Worm (Caenorhabditis elegans) whole organism, L4 larva: Measurements from ENCODE around the gene tsp-5.
A peak's percentile ranks its signal among the peaks of the same experiment; 100 is the strongest.
"Not testable (repeated sequence)": the region's sequence is repeated elsewhere in the genome, so short reads cannot be mapped to it uniquely, and the experiment has no call there.

Experiments
- F26F4.8 ChIP-seq: fragments of 200-800 bp; sonication (Bioruptor generic); conservative IDR thresholded peaks from 2 replicates; pipeline ENCODE4 v1.3.6; 2022; ENCODE audit warnings: missing genetic modification characterization, missing compliant biosample characterization
- T26A8.4 ChIP-seq: fragments of 200-800 bp; sonication (Bioruptor generic); IDR thresholded peaks from 2 replicates; pipeline ENCODE4 v1.3.6; 2022; ENCODE audit warnings: missing genetic modification characterization, missing compliant biosample characterization
- ZK546.5 ChIP-seq, 2 experiments: sonication (generic microtip); optimal IDR thresholded peaks; 2 replicates each; lab custom pipeline; 2017; ENCODE audit warnings: missing biosample characterization in 2 of 2, missing genetic modification characterization in 2 of 2
- aha-1 ChIP-seq: fragments of 150-350 bp; peaks from one replicate; lab custom pipeline; 2014; ENCODE audit warnings: missing biosample characterization, missing genetic modification characterization
- arid-1 ChIP-seq: fragments of 200-800 bp; sonication (Bioruptor generic); conservative IDR thresholded peaks from 2 replicates; pipeline ENCODE4 v1.3.6; 2022; ENCODE audit warnings: missing genetic modification reagents, missing genetic modification characterization, missing compliant biosample characterization
- ceh-28 ChIP-seq: fragments of 150-350 bp; optimal IDR thresholded peaks from 2 replicates; lab custom pipeline; 2014; ENCODE audit warnings: missing biosample characterization, missing genetic modification reagents, missing genetic modification characterization
- ceh-44 ChIP-seq: fragments of 200-800 bp; sonication (Bioruptor generic); IDR thresholded peaks from 2 replicates; pipeline ENCODE4 v1.3.6; 2022; ENCODE audit warnings: missing genetic modification reagents, missing genetic modification characterization, missing compliant biosample characterization
- cey-2 ChIP-seq: sonication (generic microtip); optimal IDR thresholded peaks from 3 replicates; lab custom pipeline; 2017; ENCODE audit warnings: missing genetic modification characterization, mild to moderate bottlenecking, missing compliant biosample characterization, antibody characterized with exemption, borderline replicate concordance; ENCODE audit not compliant: insufficient read depth
- daf-12 ChIP-seq: fragments of 150-350 bp; optimal IDR thresholded peaks from 2 replicates; lab custom pipeline; 2014; ENCODE audit warnings: missing biosample characterization, missing genetic modification reagents, missing genetic modification characterization
- dpl-1 ChIP-seq: fragments of 150-350 bp; optimal IDR thresholded peaks from 2 replicates; lab custom pipeline; 2014; ENCODE audit warnings: missing biosample characterization, missing genetic modification reagents, missing genetic modification characterization
- duxl-1 ChIP-seq: sonication (generic microtip); optimal IDR thresholded peaks from 2 replicates; lab custom pipeline; 2016; ENCODE audit warnings: mild to moderate bottlenecking, missing genetic modification characterization, moderate library complexity, missing compliant biosample characterization; ENCODE audit not compliant: poor library complexity
- dve-1 ChIP-seq: sonication (generic microtip); optimal IDR thresholded peaks from 2 replicates; lab custom pipeline; 2017; ENCODE audit warnings: antibody characterized with exemption, mild to moderate bottlenecking, missing genetic modification characterization, missing compliant biosample characterization; ENCODE audit not compliant: insufficient read depth
- fkh-10 ChIP-seq: fragments of 150-350 bp; optimal IDR thresholded peaks from 2 replicates; lab custom pipeline; 2014; ENCODE audit warnings: missing biosample characterization, missing genetic modification reagents, missing genetic modification characterization
- lsy-2 ChIP-seq, 2 experiments: fragments of 150-350 bp in 1 of 2; sonication (generic microtip) in 1 of 2; optimal IDR thresholded peaks; 2 replicates each; lab custom pipeline; 2014 to 2017; ENCODE audit warnings: missing biosample characterization in 2 of 2, missing genetic modification characterization in 2 of 2
- madf-5 ChIP-seq, 2 experiments: fragments of 200-800 bp; sonication (Bioruptor generic); IDR thresholded peaks; 2 replicates each; pipeline ENCODE4 v1.3.6; 2022; ENCODE audit warnings: missing compliant biosample characterization in 2 of 2, missing genetic modification characterization in 2 of 2
- mxl-3 ChIP-seq: fragments of 200-800 bp; sonication (Bioruptor generic); optimal IDR thresholded peaks from 2 replicates; lab custom pipeline; 2018; ENCODE audit warnings: mild to moderate bottlenecking, missing genetic modification characterization, missing compliant biosample characterization
- nhr-10 ChIP-seq: fragments of 150-350 bp; optimal IDR thresholded peaks from 2 replicates; lab custom pipeline; 2014; ENCODE audit warnings: missing biosample characterization, missing genetic modification characterization
- nhr-102 ChIP-seq: sonication (generic microtip); optimal IDR thresholded peaks from 2 replicates; lab custom pipeline; 2016; ENCODE audit warnings: mild to moderate bottlenecking, missing genetic modification characterization, moderate library complexity, missing compliant biosample characterization
- nhr-11 ChIP-seq: fragments of 150-350 bp; optimal IDR thresholded peaks from 2 replicates; lab custom pipeline; 2014; ENCODE audit warnings: missing biosample characterization, missing genetic modification characterization
- nhr-6 ChIP-seq: fragments of 150-350 bp; optimal IDR thresholded peaks from 2 replicates; lab custom pipeline; 2014; ENCODE audit warnings: missing biosample characterization, missing genetic modification characterization
- nhr-77 ChIP-seq: fragments of 150-350 bp; optimal IDR thresholded peaks from 2 replicates; lab custom pipeline; 2014; ENCODE audit warnings: missing biosample characterization, missing genetic modification characterization
- pqm-1 ChIP-seq: sonication (generic microtip); optimal IDR thresholded peaks from 2 replicates; lab custom pipeline; 2017; ENCODE audit warnings: missing biosample characterization, missing genetic modification characterization
- sdz-12 ChIP-seq: fragments of 200-800 bp; sonication (Bioruptor generic); optimal IDR thresholded peaks from 2 replicates; lab custom pipeline; 2018; ENCODE audit warnings: mild to moderate bottlenecking, missing genetic modification characterization, missing compliant biosample characterization
- set-16 ChIP-seq: fragments of 200-800 bp; sonication (Bioruptor generic); IDR thresholded peaks from 2 replicates; pipeline ENCODE4 v1.3.6; 2022; ENCODE audit warnings: missing genetic modification reagents, missing genetic modification characterization, missing compliant biosample characterization
- skn-1 ChIP-seq: fragments of 150-350 bp; optimal IDR thresholded peaks from 2 replicates; lab custom pipeline; 2014; ENCODE audit warnings: missing biosample characterization, missing genetic modification characterization
- snpc-4 ChIP-seq: fragments of 150-350 bp; optimal IDR thresholded peaks from 2 replicates; lab custom pipeline; 2014; ENCODE audit warnings: missing biosample characterization, missing genetic modification characterization
- tag-97 ChIP-seq: fragments of 200-800 bp; sonication (Bioruptor generic); IDR thresholded peaks from 2 replicates; pipeline ENCODE4 v1.3.6; 2022; ENCODE audit warnings: missing genetic modification characterization, missing compliant biosample characterization
- unc-62 ChIP-seq, 3 experiments: fragments of 150-350 bp in 1 of 3; sonication (generic microtip); optimal IDR thresholded peaks in 2 of 3; peaks in 1 of 3; 1 replicate in 1 of 3; 2 replicates in 2 of 3; lab custom pipeline; 2014 to 2017; ENCODE audit warnings: missing biosample characterization in 3 of 3, missing genetic modification characterization in 3 of 3, missing genetic modification reagents in 3 of 3, missing genotype in 1 of 3
- zag-1 ChIP-seq: fragments of 150-350 bp; optimal IDR thresholded peaks from 2 replicates; lab custom pipeline; 2014; ENCODE audit warnings: missing biosample characterization, missing genetic modification characterization
- zfp-3 ChIP-seq: fragments of 200-800 bp; sonication (Bioruptor generic); conservative IDR thresholded peaks from 2 replicates; pipeline ENCODE4 v1.3.6; 2022; ENCODE audit warnings: missing genetic modification reagents, missing genetic modification characterization, missing compliant biosample characterization
- ztf-11 ChIP-seq: fragments of 150-350 bp; optimal IDR thresholded peaks from 2 replicates; lab custom pipeline; 2014; ENCODE audit warnings: missing biosample characterization, missing genetic modification characterization
- ztf-7 ChIP-seq: fragments of 150-350 bp; optimal IDR thresholded peaks from 2 replicates; lab custom pipeline; 2014; ENCODE audit warnings: missing biosample characterization, missing genetic modification characterization

The tsp-5 gene

DNA sequence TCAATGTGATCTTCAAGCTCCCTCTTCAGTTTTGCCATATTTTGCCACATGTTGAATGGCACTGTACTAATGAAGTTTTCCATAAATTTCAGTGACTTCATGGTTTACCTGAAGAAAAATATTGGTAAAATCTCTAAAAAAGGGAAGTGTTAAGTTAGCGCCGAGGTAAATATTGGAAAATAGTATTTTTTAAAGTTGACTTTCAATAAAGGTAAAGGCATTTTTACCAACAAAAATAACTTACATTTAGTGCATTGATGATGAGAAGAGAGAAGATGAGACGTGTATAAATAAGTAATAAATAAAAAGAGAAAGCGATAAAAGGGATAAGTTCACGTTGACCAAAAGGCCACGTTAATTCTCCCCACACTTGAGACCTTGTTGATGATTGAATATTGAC lies 13.4 kb downstream of the tsp-5 start, which contains the start of gene Y45F10B.8:
Gene Y45F10B.8 (minus strand): TSS at position 101 of the 400 bp plus-strand sequence.
- TF ChIP-seq skn-1 (tag; lab: Kevin White, UChicago); nhr-6; T26A8.4 (GFP tag; lab: Robert Waterston, UW): not testable (repeated sequence)

DNA sequence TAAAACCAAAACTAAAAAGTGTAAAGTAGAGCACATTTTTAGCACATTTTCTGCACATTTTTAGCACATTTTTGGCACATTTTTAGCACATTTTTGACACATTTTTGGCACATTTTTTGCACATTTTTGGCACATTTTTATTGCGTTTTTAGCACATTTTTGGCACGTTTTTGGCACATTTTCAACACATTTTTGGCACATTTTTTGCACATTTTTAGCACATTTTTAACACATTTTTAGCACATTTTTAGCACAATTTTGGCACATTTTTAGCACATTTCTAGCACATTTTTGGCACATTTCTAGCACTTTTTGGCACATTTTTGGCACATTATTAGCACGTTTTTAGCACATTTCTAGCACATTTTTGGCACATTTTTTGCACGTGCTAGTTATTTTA lies 15.9 kb downstream of the tsp-5 start:
- TF ChIP-seq mxl-3 (GFP tag; lab: Kevin White, UChicago) (no peak), snpc-4 (no peak), cey-2 (tag; lab: Kevin White, UChicago) (no peak), pqm-1 (tag; lab: Kevin White, UChicago) (no peak), zag-1 (tag; lab: Kevin White, UChicago) (no peak), unc-62 (GFP tag; optimal IDR thresholded peaks at IDR 0.05 in 1 of 2; lab: Kevin White, UChicago) (peak in 1 of 2 experiments; percentile 76), unc-62 (tag; optimal IDR thresholded peaks at IDR 0.05; lab: Kevin White, UChicago) (no peak), nhr-102 (tag; lab: Kevin White, UChicago) (peak; percentile 94), tag-97 (GFP tag; lab: Robert Waterston, UW) (no peak), nhr-10 (no peak), dve-1 (tag; lab: Kevin White, UChicago) (no peak), zfp-3 (GFP tag; lab: Robert Waterston, UW) (no peak), dpl-1 (no peak), ceh-44 (GFP tag; lab: Robert Waterston, UW) (no peak)

DNA sequence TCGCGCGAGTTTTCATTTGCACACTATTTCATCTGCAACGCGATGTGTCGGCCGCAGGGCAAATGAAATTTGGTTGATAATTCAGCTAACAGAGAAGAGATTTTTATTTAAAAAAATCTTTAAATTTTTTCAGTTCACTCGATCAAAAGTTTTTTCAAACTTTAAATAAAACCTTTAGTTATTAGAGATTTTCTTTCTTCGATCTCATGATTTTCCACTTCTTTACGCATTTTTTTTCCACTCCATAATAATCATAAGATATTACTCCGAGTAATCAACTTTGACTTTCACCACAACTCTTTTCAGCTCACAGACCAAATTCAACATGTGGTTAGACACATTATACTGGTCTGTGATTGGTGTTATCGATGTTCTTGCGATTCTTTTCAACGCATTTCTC lies 16.8 kb downstream of the tsp-5 start, which contains the start of gene srd-10:
Gene srd-10 (plus strand): TSS at position 301 of the 400 bp plus-strand sequence.
- TF ChIP-seq ztf-7 (tag; lab: Kevin White, UChicago) (no peak), aha-1 (tag; lab: Kevin White, UChicago) (peak; percentile 46), lsy-2 (tag; optimal IDR thresholded peaks at IDR 0.05; lab: Kevin White, UChicago) (no peak)

DNA sequence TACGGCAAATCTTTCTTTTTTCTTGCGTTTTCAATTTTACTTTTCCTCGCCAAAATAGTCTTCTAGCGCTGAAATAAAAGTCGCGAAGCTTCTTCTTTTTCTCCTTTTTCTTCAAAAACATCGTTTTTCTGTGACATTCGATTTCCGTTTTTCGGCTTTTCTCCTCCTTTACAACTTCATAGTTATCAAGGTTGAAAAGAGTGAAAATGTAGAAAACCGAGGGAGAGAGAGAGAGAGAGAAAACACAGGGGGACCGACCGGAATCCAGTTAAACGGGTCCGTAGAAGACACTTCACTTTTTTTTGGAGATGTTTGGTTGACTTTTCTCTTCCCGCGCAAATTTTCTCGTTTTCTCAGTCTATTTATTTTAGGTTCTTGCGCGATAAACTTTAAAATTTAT lies 27.3 kb downstream of the tsp-5 start:
- TF ChIP-seq fkh-10 (GFP tag; lab: Kevin White, UChicago), result peak; percentile 77
- TF ChIP-seq ceh-28 (tag; lab: Kevin White, UChicago), result no peak

DNA sequence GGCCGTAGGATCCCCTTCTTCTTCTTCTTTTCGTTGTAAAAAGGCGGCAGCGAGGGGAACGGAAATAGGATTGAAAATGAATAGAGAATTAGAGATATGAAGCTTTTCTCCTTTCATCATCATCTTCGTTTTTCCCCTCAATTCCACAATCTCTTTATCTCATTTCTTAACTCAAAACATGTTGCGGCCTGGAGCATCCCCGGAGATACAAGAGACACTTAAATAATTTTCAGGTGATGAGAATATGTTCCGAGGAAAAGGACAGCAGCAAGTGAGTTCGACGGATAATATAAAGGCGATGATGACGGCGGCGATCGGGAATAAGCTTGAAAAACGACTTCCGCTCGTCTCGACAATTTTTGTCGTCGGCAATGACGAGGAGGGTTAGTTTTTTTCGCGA lies 29.9 kb downstream of the tsp-5 start, which contains the start of the genes Y45F10B.13 and qui-1:
Gene Y45F10B.13 (minus strand): TSS at position 101 of the 400 bp plus-strand sequence.
Gene qui-1 (plus strand): TSS at position 233 of the 400 bp plus-strand sequence.
- no peak for TF ChIP-seq sdz-12 (GFP tag; lab: Kevin White, UChicago)
- TF ChIP-seq ztf-11 (tag; lab: Kevin White, UChicago), result no peak
- TF ChIP-seq madf-5 (GFP tag; IDR thresholded peaks at IDR 0.05; lab: Robert Waterston, UW), result no peak
- no peak for TF ChIP-seq F26F4.8
- peak; percentile 47 for TF ChIP-seq aha-1 (tag; lab: Kevin White, UChicago)

DNA sequence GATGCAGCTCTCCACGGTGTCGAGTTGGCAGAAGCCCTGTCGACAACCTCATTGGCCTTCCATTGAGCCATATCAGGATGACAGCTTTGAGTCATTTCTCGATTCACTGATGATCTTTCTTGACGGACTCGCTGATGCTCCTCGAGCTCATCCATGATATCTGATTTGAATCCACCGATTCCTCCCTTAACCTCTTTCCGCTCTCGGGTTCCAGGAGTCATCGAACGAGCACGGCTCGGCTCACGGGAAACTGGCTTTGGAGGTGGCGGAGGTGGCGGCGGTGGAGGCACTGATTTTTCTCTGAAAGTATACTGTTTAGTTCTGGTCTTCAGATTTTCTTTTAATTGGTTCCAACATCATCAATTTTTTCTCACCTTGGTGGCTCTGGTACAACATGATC lies 32.5 kb downstream of the tsp-5 start:
- TF ChIP-seq arid-1 (GFP tag; lab: Robert Waterston, UW), result no peak
- TF ChIP-seq nhr-11 (tag; lab: Kevin White, UChicago), result no peak
- no peak for TF ChIP-seq duxl-1 (tag; lab: Kevin White, UChicago)
- peak; percentile 25 for TF ChIP-seq aha-1 (tag; lab: Kevin White, UChicago)
- TF ChIP-seq ZK546.5 (tag; optimal IDR thresholded peaks at IDR 0.05; lab: Kevin White, UChicago), result no peak
- peak; percentile 60; the same call in 1 of the 2 replicates for TF ChIP-seq set-16
- no peak for TF ChIP-seq nhr-77 (tag; lab: Kevin White, UChicago)
- no peak for TF ChIP-seq daf-12 (tag; lab: Kevin White, UChicago)
- TF ChIP-seq, all 104 proteins: peak for 2
